Fruit fly (Drosophila melanogaster) whole organism, wandering third instar larva: ENCODE data around the gene CG17145.

Source experiments
- CG32264 ChIP-seq: fragments of 200-800 bp; sonication (Bioruptor generic); optimal IDR thresholded peaks from 2 replicates; lab custom pipeline; 2016; ENCODE audit warnings: missing biosample characterization, missing genetic modification characterization
- GATAd ChIP-seq: sonication (Bioruptor generic); optimal IDR thresholded peaks from 2 replicates; lab custom pipeline; 2016; ENCODE audit warnings: missing biosample characterization, missing genetic modification characterization
- OdsH ChIP-seq: fragments of 200-800 bp; sonication (Bioruptor generic); optimal IDR thresholded peaks from 2 replicates; lab custom pipeline; 2016; ENCODE audit warnings: missing biosample characterization, mild to moderate bottlenecking, missing genetic modification characterization
- Rel ChIP-seq, 2 experiments: fragments of 200-800 bp; sonication (Bioruptor generic) in 1 of 2; optimal IDR thresholded peaks; 2 replicates in 1 of 2; 3 replicates in 1 of 2; lab custom pipeline; 2016 to 2019; ENCODE audit warnings: mild to moderate bottlenecking in 2 of 2, missing biosample characterization in 2 of 2, missing genetic modification characterization in 2 of 2, moderate library complexity in 1 of 2
- dsf ChIP-seq: sonication (Bioruptor generic); optimal IDR thresholded peaks from 2 replicates; lab custom pipeline; 2016; ENCODE audit warnings: missing biosample characterization, missing genetic modification characterization, borderline replicate concordance

DNA sequence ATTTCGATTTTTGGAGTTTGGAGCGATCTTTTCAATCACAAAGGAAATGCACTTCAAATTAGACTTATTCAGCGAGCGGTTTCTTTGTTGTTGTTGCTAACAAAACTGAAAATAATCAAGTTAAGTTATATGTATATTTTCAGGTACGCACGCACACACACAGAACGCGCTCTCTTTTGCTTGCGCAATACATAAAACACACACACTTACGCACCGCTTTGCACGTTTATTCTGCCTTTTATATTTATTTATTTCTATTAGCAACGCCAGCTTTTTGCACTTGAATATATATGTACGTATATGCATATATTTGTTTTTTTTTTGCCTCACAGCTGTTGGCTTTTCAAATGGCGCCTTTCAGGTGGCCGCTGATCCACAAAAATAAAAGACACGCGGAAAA lies 23.9 kb upstream of the CG17145 start:
- no peak for TF ChIP-seq CG32264 (GFP tag; lab: Kevin White, UChicago)
- TF ChIP-seq GATAd (GFP tag; lab: Kevin White, UChicago), result no peak
- no peak for TF ChIP-seq dsf (GFP tag; lab: Kevin White, UChicago)
- no peak for TF ChIP-seq Rel (GFP tag; optimal IDR thresholded peaks at IDR 0.05; lab: Kevin White, UChicago)
- no peak for TF ChIP-seq Rel (tag; optimal IDR thresholded peaks at IDR 0.05; lab: Kevin White, UChicago)
- TF ChIP-seq OdsH, result no peak
